Fruit fly (Drosophila melanogaster): ENCODE measurements around the gene CG3246.
A peak's percentile ranks its signal among the peaks of the same experiment; 100 is the strongest.

The CG3246 gene

DNA sequence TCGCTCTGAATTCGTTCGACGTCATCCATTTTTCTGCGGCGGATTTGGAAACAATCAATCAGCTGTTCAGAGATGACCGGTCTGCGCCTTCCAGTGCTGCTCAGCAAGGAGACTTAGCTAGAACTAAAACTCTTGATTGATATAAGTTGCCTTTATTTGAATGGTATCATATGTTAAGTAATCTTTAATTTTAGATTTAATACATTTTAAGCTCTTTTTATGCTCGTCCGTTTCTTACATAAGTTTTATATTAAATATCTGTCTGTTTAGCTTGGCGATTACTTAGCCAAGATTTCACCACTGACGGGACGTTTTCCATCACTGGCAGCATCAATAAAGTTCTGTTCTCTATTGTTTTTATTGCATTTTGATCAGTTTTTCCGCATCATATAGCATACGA, 4.7 kb downstream of the CG3246 start, which contains the start of the genes Cog3 and Sec5:
TSS of gene Cog3 (minus strand) at position 58 of the 400 bp plus-strand sequence.
TSS of gene Sec5 (plus strand) at position 296 of the 400 bp plus-strand sequence.
- no peak for TF ChIP-seq Dfd (GFP tag; optimal IDR thresholded peaks at IDR 0.05)
- TF ChIP-seq pan (optimal IDR thresholded peaks at IDR 0.05): no peak
- TF ChIP-seq Myc (optimal IDR thresholded peaks at IDR 0.05): peak; percentile 100
- peak; percentile 81 for TF ChIP-seq Sp1 (GFP tag; optimal IDR thresholded peaks at IDR 0.05)
- TF ChIP-seq dmrt93B (GFP tag; optimal IDR thresholded peaks at IDR 0.05): no peak
- TF ChIP-seq Abd-B (GFP tag; optimal IDR thresholded peaks at IDR 0.05): no peak
- TF ChIP-seq foxo (GFP tag; optimal IDR thresholded peaks at IDR 0.05): no peak
- TF ChIP-seq Mio (GFP tag; optimal IDR thresholded peaks at IDR 0.05): no peak
- peak; percentile 77 for TF ChIP-seq rgr (GFP tag; optimal IDR thresholded peaks at IDR 0.05)
- no peak for TF ChIP-seq Rel (GFP tag; optimal IDR thresholded peaks at IDR 0.05)
- peak; percentile 65 for TF ChIP-seq Rel (tag; optimal IDR thresholded peaks at IDR 0.05)
- no peak for TF ChIP-seq N (GFP tag; optimal IDR thresholded peaks at IDR 0.05)
- no peak for TF ChIP-seq Hr83 (GFP tag; optimal IDR thresholded peaks at IDR 0.05; ENCODE audit: poor library complexity, severe bottlenecking)
- no peak for TF ChIP-seq sage (GFP tag; optimal IDR thresholded peaks at IDR 0.05)
- no peak for TF ChIP-seq Dif (GFP tag; optimal IDR thresholded peaks at IDR 0.05; ENCODE audit: partially characterized antibody)
- TF ChIP-seq Hr78 (GFP tag; optimal IDR thresholded peaks at IDR 0.05): no peak
- TF ChIP-seq CG9705 (GFP tag; optimal IDR thresholded peaks at IDR 0.05): peak; percentile 84
- no peak for TF ChIP-seq tai (GFP tag; optimal IDR thresholded peaks at IDR 0.05)
- peak; percentile 49 for TF ChIP-seq OdsH (GFP tag; optimal IDR thresholded peaks at IDR 0.05)
- TF ChIP-seq Hnf4 (GFP tag; optimal IDR thresholded peaks at IDR 0.05): no peak
- TF ChIP-seq HLH106 (tag; optimal IDR thresholded peaks at IDR 0.05): peak; percentile 86
- no peak for TF ChIP-seq usp (GFP tag; optimal IDR thresholded peaks at IDR 0.05)
- no peak for TF ChIP-seq lola (GFP tag; optimal IDR thresholded peaks at IDR 0.05)
- peak; percentile 9 for TF ChIP-seq ey (GFP tag; optimal IDR thresholded peaks at IDR 0.05)
- TF ChIP-seq fru (GFP tag; optimal IDR thresholded peaks at IDR 0.05): no peak
- no peak for TF ChIP-seq CG32264 (GFP tag; optimal IDR thresholded peaks at IDR 0.05)
- no peak for TF ChIP-seq dl (GFP tag; optimal IDR thresholded peaks at IDR 0.05; ENCODE audit: insufficient read depth in 1 of 2, partially characterized antibody in 2 of 2)
- no peak for TF ChIP-seq jim (GFP tag; optimal IDR thresholded peaks at IDR 0.05)
- no peak for TF ChIP-seq GATAd (GFP tag; optimal IDR thresholded peaks at IDR 0.05)
- TF ChIP-seq Jra (GFP tag; optimal IDR thresholded peaks at IDR 0.05): no peak
- no peak for TF ChIP-seq dsf (GFP tag; optimal IDR thresholded peaks at IDR 0.05; ENCODE audit: borderline replicate concordance)
- peak; percentile 70 for TF ChIP-seq psq (GFP tag; optimal IDR thresholded peaks at IDR 0.05)
- TF ChIP-seq sv (GFP tag; optimal IDR thresholded peaks at IDR 0.05): peak; percentile 47
- no peak for TF ChIP-seq Vsx2 (GFP tag; optimal IDR thresholded peaks at IDR 0.05; ENCODE audit: partially characterized antibody)
- no peak for TF ChIP-seq brk (GFP tag; optimal IDR thresholded peaks at IDR 0.05)
- no peak for TF ChIP-seq br (GFP tag; optimal IDR thresholded peaks at IDR 0.05)
- TF ChIP-seq h (GFP tag; optimal IDR thresholded peaks at IDR 0.05): no peak
- TF ChIP-seq woc (GFP tag; optimal IDR thresholded peaks at IDR 0.05): no peak
- TF ChIP-seq CrebA (GFP tag; optimal IDR thresholded peaks at IDR 0.05; ENCODE audit: borderline replicate concordance): no peak

DNA sequence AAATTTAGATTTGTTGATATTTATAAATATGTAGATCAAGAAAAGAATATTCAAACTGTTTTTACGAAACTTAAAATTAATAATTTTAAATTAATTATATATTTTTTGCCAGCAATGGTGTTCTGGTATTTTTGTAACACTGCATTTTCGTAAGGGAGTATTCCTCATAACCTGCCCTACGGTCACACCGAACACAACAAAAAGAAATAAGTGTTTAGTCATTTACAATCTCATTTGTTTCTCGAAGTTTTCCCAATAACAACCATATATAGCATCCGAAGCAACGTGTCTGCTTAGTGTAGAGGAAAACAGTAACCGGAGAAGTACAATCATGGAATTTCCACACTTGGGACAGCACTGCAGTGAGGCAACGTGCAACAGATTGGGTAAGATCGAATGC, 9.5 kb downstream of the CG3246 start, which contains the start of gene CG12795:
TSS of gene CG12795 (plus strand) at position 181 of the 400 bp plus-strand sequence.
- TF ChIP-seq Rel (GFP tag; optimal IDR thresholded peaks at IDR 0.05) (no peak), Rel (tag; optimal IDR thresholded peaks at IDR 0.05) (peak; percentile 30), Hr83 (GFP tag; optimal IDR thresholded peaks at IDR 0.05; ENCODE audit: poor library complexity, severe bottlenecking) (no peak)

Data from whole organism, wandering third instar larva.